Fruit fly (Drosophila melanogaster) whole organism, prepupa: ENCODE measurements around the gene Art9.

Experiments
- Blimp-1 ChIP-seq: fragments of 200-800 bp; sonication (Bioruptor generic); optimal IDR thresholded peaks from 3 replicates; lab custom pipeline; 2017; ENCODE audit warnings: missing biosample characterization, missing genetic modification characterization, mild to moderate bottlenecking, moderate library complexity, missing genetic modification reagents
- CG11294 ChIP-seq: fragments of 200-800 bp; sonication (Bioruptor generic); IDR thresholded peaks from 2 replicates; pipeline ENCODE4 v1.3.6; 2022; ENCODE audit warnings: missing biosample characterization, missing genetic modification characterization
- CG11762 ChIP-seq: fragments of 200-800 bp; sonication (Bioruptor generic); optimal IDR thresholded peaks from 3 replicates; lab custom pipeline; 2016; ENCODE audit warnings: missing biosample characterization, missing genetic modification characterization; ENCODE audit not compliant: insufficient read depth
- CG11902 ChIP-seq: fragments of 200-800 bp; sonication (Bioruptor generic); optimal IDR thresholded peaks from 3 replicates; lab custom pipeline; 2016; ENCODE audit warnings: missing biosample characterization, missing genetic modification characterization
- CG15336 ChIP-seq: fragments of 200-800 bp; sonication (Bioruptor generic); IDR thresholded peaks from 2 replicates; pipeline ENCODE4 v1.3.6; 2022; ENCODE audit warnings: missing biosample characterization, missing genetic modification characterization
- CG1621 ChIP-seq: fragments of 200-800 bp; sonication (Bioruptor generic); optimal IDR thresholded peaks from 3 replicates; lab custom pipeline; 2018; ENCODE audit warnings: missing biosample characterization, mild to moderate bottlenecking, missing genetic modification characterization
- CG31627 ChIP-seq: fragments of 200-800 bp; sonication (Bioruptor generic); optimal IDR thresholded peaks from 3 replicates; lab custom pipeline; 2016; ENCODE audit warnings: missing biosample characterization, missing genetic modification characterization
- CG3919 ChIP-seq: fragments of 200-800 bp; sonication (Bioruptor generic); optimal IDR thresholded peaks from 3 replicates; lab custom pipeline; 2016; ENCODE audit warnings: missing biosample characterization, missing genetic modification characterization
- CG6163 ChIP-seq: fragments of 200-800 bp; sonication (Bioruptor generic); IDR thresholded peaks from 3 replicates; pipeline ENCODE4 v1.3.6; 2022; ENCODE audit warnings: missing biosample characterization, missing genetic modification characterization
- CG6792 ChIP-seq: fragments of 200-800 bp; sonication (Bioruptor generic); optimal IDR thresholded peaks from 3 replicates; lab custom pipeline; 2016; ENCODE audit warnings: missing biosample characterization, missing genetic modification characterization
- CG6808 ChIP-seq: fragments of 200-800 bp; sonication (Bioruptor generic); optimal IDR thresholded peaks from 3 replicates; lab custom pipeline; 2017; ENCODE audit warnings: missing biosample characterization, missing genetic modification characterization, mild to moderate bottlenecking, moderate library complexity, missing genetic modification reagents
- CG7368 ChIP-seq: fragments of 200-800 bp; sonication (Bioruptor generic); optimal IDR thresholded peaks from 3 replicates; lab custom pipeline; 2016; ENCODE audit warnings: missing biosample characterization, missing genetic modification characterization
- CG8119 ChIP-seq: fragments of 200-800 bp; sonication (Bioruptor generic); IDR thresholded peaks from 3 replicates; pipeline ENCODE4 v1.3.6; 2022; ENCODE audit warnings: missing biosample characterization, missing genetic modification characterization
- CG8632 ChIP-seq: fragments of 200-800 bp; sonication (Bioruptor generic); optimal IDR thresholded peaks from 3 replicates; lab custom pipeline; 2016; ENCODE audit warnings: missing biosample characterization, missing genetic modification characterization
- CG9139 ChIP-seq: fragments of 200-800 bp; sonication (Bioruptor generic); optimal IDR thresholded peaks from 3 replicates; lab custom pipeline; 2017; ENCODE audit warnings: missing biosample characterization, mild to moderate bottlenecking, missing genetic modification characterization
- Eip75B ChIP-seq: fragments of 200-800 bp; sonication (Bioruptor generic); optimal IDR thresholded peaks from 3 replicates; lab custom pipeline; 2016; ENCODE audit warnings: missing biosample characterization, missing genetic modification characterization
- Eip78C ChIP-seq: fragments of 200-800 bp; sonication (Bioruptor generic); peaks from one replicate; lab custom pipeline; 2016; ENCODE audit warnings: missing biosample characterization, missing genetic modification characterization
- Eip93F ChIP-seq: fragments of 200-800 bp; sonication (Bioruptor generic); optimal IDR thresholded peaks from 2 replicates; lab custom pipeline; 2016; ENCODE audit warnings: missing biosample characterization, mild to moderate bottlenecking, missing genetic modification characterization
- Ets96B ChIP-seq: fragments of 200-800 bp; optimal IDR thresholded peaks from 2 replicates; lab custom pipeline; 2019; ENCODE audit warnings: missing biosample characterization, mild to moderate bottlenecking, missing genetic modification characterization, moderate library complexity
- Gug ChIP-seq: fragments of 200-800 bp; sonication (Bioruptor generic); IDR thresholded peaks from 2 replicates; pipeline ENCODE4 v1.3.6; 2022; ENCODE audit warnings: missing biosample characterization, missing genetic modification characterization
- Hr39 ChIP-seq: fragments of 200-800 bp; sonication (Bioruptor generic); optimal IDR thresholded peaks from 2 replicates; lab custom pipeline; 2016; ENCODE audit warnings: missing biosample characterization, missing genetic modification characterization
- Lpt ChIP-seq: fragments of 200-800 bp; sonication (Bioruptor generic); optimal IDR thresholded peaks from 3 replicates; lab custom pipeline; 2016; ENCODE audit warnings: missing biosample characterization, missing genetic modification characterization
- Met ChIP-seq: fragments of 200-800 bp; sonication (Bioruptor generic); optimal IDR thresholded peaks from 3 replicates; lab custom pipeline; 2016; ENCODE audit warnings: missing biosample characterization, missing genetic modification characterization
- OdsH ChIP-seq: fragments of 200-800 bp; sonication (Bioruptor generic); optimal IDR thresholded peaks from 3 replicates; lab custom pipeline; 2016; ENCODE audit warnings: missing biosample characterization, missing genetic modification characterization
- Sox102F ChIP-seq: fragments of 200-800 bp; sonication (Bioruptor generic); optimal IDR thresholded peaks from 2 replicates; lab custom pipeline; 2016; ENCODE audit warnings: missing biosample characterization, mild to moderate bottlenecking, missing genetic modification characterization
- Sox14 ChIP-seq: fragments of 200-800 bp; sonication (Bioruptor generic); optimal IDR thresholded peaks from 3 replicates; lab custom pipeline; 2016; ENCODE audit warnings: missing biosample characterization, missing genetic modification characterization
- achi ChIP-seq: fragments of 200-800 bp; sonication (Bioruptor generic); optimal IDR thresholded peaks from 3 replicates; lab custom pipeline; 2016; ENCODE audit warnings: missing biosample characterization, missing genetic modification characterization
- acj6 ChIP-seq: fragments of 200-800 bp; sonication (Bioruptor generic); optimal IDR thresholded peaks from 3 replicates; lab custom pipeline; 2016; ENCODE audit warnings: missing biosample characterization, missing genetic modification characterization
- dsx ChIP-seq: fragments of 200-800 bp; optimal IDR thresholded peaks from 3 replicates; lab custom pipeline; 2019; ENCODE audit warnings: missing biosample characterization, mild to moderate bottlenecking, missing genetic modification characterization, moderate library complexity; ENCODE audit not compliant: poor library complexity, severe bottlenecking
- eg ChIP-seq: fragments of 200-800 bp; sonication (Bioruptor generic); IDR thresholded peaks from 3 replicates; pipeline ENCODE4 v1.3.6; 2022; ENCODE audit warnings: missing biosample characterization, missing genetic modification characterization
- fkh ChIP-seq: fragments of 200-800 bp; sonication (Bioruptor generic); optimal IDR thresholded peaks from 3 replicates; lab custom pipeline; 2017; ENCODE audit warnings: missing biosample characterization, mild to moderate bottlenecking, missing genetic modification characterization, moderate library complexity
- net ChIP-seq: fragments of 200-800 bp; sonication (Bioruptor generic); optimal IDR thresholded peaks from 3 replicates; lab custom pipeline; 2016; ENCODE audit warnings: missing biosample characterization, missing genetic modification characterization
- salr ChIP-seq, 2 experiments: fragments of 200-800 bp; sonication (Bioruptor generic); optimal IDR thresholded peaks; 3 replicates each; lab custom pipeline; 2016 to 2018; ENCODE audit warnings: missing biosample characterization in 2 of 2, missing genetic modification characterization in 2 of 2, mild to moderate bottlenecking in 1 of 2
- spab ChIP-seq: fragments of 200-800 bp; sonication (Bioruptor generic); optimal IDR thresholded peaks from 2 replicates; lab custom pipeline; 2017; ENCODE audit warnings: missing biosample characterization, mild to moderate bottlenecking, missing genetic modification characterization, missing genetic modification reagents
- ss ChIP-seq, 2 experiments: fragments of 200-800 bp; sonication (Bioruptor generic); optimal IDR thresholded peaks; 2 replicates in 1 of 2; 3 replicates in 1 of 2; lab custom pipeline; 2017 to 2018; ENCODE audit warnings: mild to moderate bottlenecking in 2 of 2, missing biosample characterization in 2 of 2, missing genetic modification characterization in 2 of 2, moderate library complexity in 1 of 2
- svp ChIP-seq: fragments of 200-800 bp; sonication (Bioruptor generic); peaks from one replicate; lab custom pipeline; 2016; ENCODE audit warnings: missing biosample characterization, missing genetic modification characterization
- topi ChIP-seq: fragments of 200-800 bp; sonication (Bioruptor generic); optimal IDR thresholded peaks from 3 replicates; lab custom pipeline; 2016; ENCODE audit warnings: missing biosample characterization, missing genetic modification characterization
- vri ChIP-seq: fragments of 200-800 bp; sonication (Bioruptor generic); optimal IDR thresholded peaks from 3 replicates; lab custom pipeline; 2016; ENCODE audit warnings: missing biosample characterization, mild to moderate bottlenecking, missing genetic modification characterization

The Art9 gene

dm6 chr3R:13906759-13907158, 36.5 kb downstream of the Art9 start:
- no peak for TF ChIP-seq svp
- TF ChIP-seq acj6 (GFP tag; lab: Kevin White, UChicago), result no peak
- TF ChIP-seq Eip93F, result no peak
- no peak for TF ChIP-seq topi
- no peak for TF ChIP-seq CG11902 (GFP tag; lab: Kevin White, UChicago)
- TF ChIP-seq CG6163 (GFP tag; lab: Robert Waterston, UW), result no peak
- TF ChIP-seq CG7368 (GFP tag; lab: Kevin White, UChicago), result no peak
- no peak for TF ChIP-seq CG9139
- TF ChIP-seq, all 60 proteins: peak for 0

dm6 chr3R:13901543-13901945, 41.7 kb downstream of the Art9 start, which contains the start of gene ems:
Gene ems, plus strand, starts transcription at chr3R:13901853.
- TF ChIP-seq CG8119, result no peak
- TF ChIP-seq CG11294 (GFP tag; lab: Robert Waterston, UW), result no peak
- peak; percentile 62 for TF ChIP-seq Eip78C (GFP tag; lab: Kevin White, UChicago)
- TF ChIP-seq dsx (GFP tag; lab: Kevin White, UChicago), result peak; percentile 61
- TF ChIP-seq CG31627 (GFP tag; lab: Kevin White, UChicago), result no peak
- TF ChIP-seq eg (GFP tag; lab: Robert Waterston, UW), result 0 out of 3 replicates have a peak, but pooled peaks have one; percentile 46
- TF ChIP-seq Sox14 (GFP tag; lab: Kevin White, UChicago), result no peak
- peak; percentile 23 for TF ChIP-seq CG1621 (tag; lab: Kevin White, UChicago)
- TF ChIP-seq fkh (GFP tag; lab: Kevin White, UChicago), result peak; percentile 46
- peak; percentile 29 for TF ChIP-seq CG3919 (GFP tag; lab: Kevin White, UChicago)
- peak; percentile 12 for TF ChIP-seq Met
- no peak for TF ChIP-seq spab (GFP tag; lab: Kevin White, UChicago)
- peak; percentile 6 for TF ChIP-seq Eip75B (GFP tag; lab: Kevin White, UChicago)
- no peak for TF ChIP-seq CG6808 (GFP tag; lab: Kevin White, UChicago)
- TF ChIP-seq Gug (GFP tag; lab: Robert Waterston, UW), result no peak
- no peak for TF ChIP-seq salr (GFP tag; optimal IDR thresholded peaks at IDR 0.05; lab: Kevin White, UChicago)
- no peak for TF ChIP-seq Ets96B (tag; lab: Kevin White, UChicago)
- no peak for TF ChIP-seq achi (GFP tag; lab: Kevin White, UChicago)
- TF ChIP-seq ss (GFP tag; optimal IDR thresholded peaks at IDR 0.05; lab: Kevin White, UChicago), result peak; percentile 1 to 38
- peak; percentile 13 for TF ChIP-seq Sox102F
- TF ChIP-seq CG6163 (GFP tag; lab: Robert Waterston, UW), result peak; percentile 56; the same call in 2 of the 3 replicates
- TF ChIP-seq, all 60 proteins: peak for 11

- TF ChIP-seq CG6792 (GFP tag; lab: Kevin White, UChicago) (no peak), CG15336 (no peak), CG8119 (no peak), CG8632 (GFP tag; lab: Kevin White, UChicago) (no peak), CG7368 (GFP tag; lab: Kevin White, UChicago) (no peak), OdsH (GFP tag; lab: Kevin White, UChicago) (no peak), Sox14 (GFP tag; lab: Kevin White, UChicago) (no peak), CG11762 (GFP tag; lab: Kevin White, UChicago) (no peak), CG1621 (tag; lab: Kevin White, UChicago) (no peak), Hr39 (GFP tag; lab: Kevin White, UChicago) (no peak), Sox102F (no peak), Eip75B (GFP tag; lab: Kevin White, UChicago) (no peak), achi (GFP tag; lab: Kevin White, UChicago) (no peak), net (no peak), vri (GFP tag; lab: Kevin White, UChicago) (no peak), Lpt (GFP tag; lab: Kevin White, UChicago) (no peak), Blimp-1 (no peak)
These were observed 43.5 kb downstream of the Art9 start for dm6 chr3R:13899727-13900209.
